Fruit fly (Drosophila melanogaster) whole organism, embryonic: ENCODE measurements around the gene CG10970.

ENCODE experiments used
- Abd-B ChIP-seq: fragments of 200-800 bp; sonication (Bioruptor generic); optimal IDR thresholded peaks from 2 replicates; lab custom pipeline; 2018; ENCODE audit warnings: missing biosample characterization, mild to moderate bottlenecking, missing genetic modification characterization, moderate library complexity
- Ada2b ChIP-seq: fragments of 200-800 bp; sonication (Bioruptor generic); IDR thresholded peaks from 2 replicates; pipeline ENCODE4 v1.3.6; 2022; ENCODE audit warnings: missing biosample characterization, missing genetic modification characterization
- CG11723 ChIP-seq: fragments of 200-800 bp; sonication (Bioruptor generic); optimal IDR thresholded peaks from 2 replicates; lab custom pipeline; 2017; ENCODE audit warnings: missing biosample characterization, mild to moderate bottlenecking, missing genetic modification characterization
- CG13624 ChIP-seq: fragments of 200-800 bp; sonication (Bioruptor generic); optimal IDR thresholded peaks from 2 replicates; lab custom pipeline; 2016; ENCODE audit warnings: missing biosample characterization, missing genetic modification characterization
- CG13775 ChIP-seq: fragments of 200-800 bp; sonication (Bioruptor generic); optimal IDR thresholded peaks from 3 replicates; lab custom pipeline; 2017; ENCODE audit warnings: missing biosample characterization, mild to moderate bottlenecking, missing genetic modification characterization
- CG16779 ChIP-seq: fragments of 200-800 bp; sonication (Bioruptor generic); IDR thresholded peaks from 2 replicates; pipeline ENCODE4 v1.3.6; 2022; ENCODE audit warnings: missing biosample characterization, missing genetic modification characterization
- CG16813 ChIP-seq: fragments of 200-800 bp; sonication (Bioruptor generic); IDR thresholded peaks from 3 replicates; pipeline ENCODE4 v1.3.6; 2022; ENCODE audit warnings: missing biosample characterization, missing genetic modification characterization; ENCODE audit not compliant: partially characterized antibody
- CG18619 ChIP-seq: fragments of 200-800 bp; sonication (Bioruptor generic); optimal IDR thresholded peaks from 3 replicates; lab custom pipeline; 2017; ENCODE audit warnings: missing biosample characterization, mild to moderate bottlenecking, missing genetic modification characterization
- CG31441 ChIP-seq: fragments of 200-800 bp; sonication (Bioruptor generic); IDR thresholded peaks from 2 replicates; pipeline ENCODE4 v1.3.6; 2022; ENCODE audit warnings: missing biosample characterization, missing genetic modification characterization
- CG3995 ChIP-seq: fragments of 200-800 bp; sonication (Bioruptor generic); optimal IDR thresholded peaks from 3 replicates; lab custom pipeline; 2016; ENCODE audit warnings: missing biosample characterization, missing genetic modification characterization
- CG43689 ChIP-seq: fragments of 200-800 bp; sonication (Bioruptor generic); IDR thresholded peaks from 2 replicates; pipeline ENCODE4 v1.3.6; 2022; ENCODE audit warnings: missing biosample characterization, missing genetic modification characterization
- D ChIP-seq, 2 experiments: fragments of 200-800 bp in 1 of 2; fragments of >200 bp in 1 of 2; sonication (Bioruptor generic) in 1 of 2; optimal IDR thresholded peaks; 2 replicates in 1 of 2; 3 replicates in 1 of 2; lab custom pipeline; 2017; ENCODE audit warnings: mild to moderate bottlenecking in 1 of 2, missing biosample characterization in 1 of 2, missing genetic modification characterization in 1 of 2, missing genetic modification reagents in 1 of 2
- Eip74EF ChIP-seq, 2 experiments: fragments of 200-800 bp in 1 of 2; fragments of >200 bp in 1 of 2; sonication (Bioruptor generic) in 1 of 2; optimal IDR thresholded peaks; 2 replicates each; lab custom pipeline; 2017 to 2019; ENCODE audit warnings: missing biosample characterization in 2 of 2, missing genetic modification characterization in 2 of 2, mild to moderate bottlenecking in 1 of 2, moderate library complexity in 1 of 2
- Gug ChIP-seq: fragments of 200-800 bp; sonication (Bioruptor generic); IDR thresholded peaks from 4 replicates; pipeline ENCODE4 v1.3.6; 2022; ENCODE audit warnings: missing biosample characterization, missing genetic modification characterization
- H15 ChIP-seq: fragments of 200-800 bp; sonication (Bioruptor generic); IDR thresholded peaks from 3 replicates; pipeline ENCODE4 v1.3.6; 2022; ENCODE audit warnings: missing biosample characterization, missing genetic modification characterization
- H2.0 ChIP-seq: fragments of 200-800 bp; sonication (Bioruptor generic); IDR thresholded peaks from 2 replicates; pipeline ENCODE4 v1.3.6; 2022; ENCODE audit warnings: missing biosample characterization, missing genetic modification characterization
- HLHmδ ChIP-seq: fragments of 200-800 bp; sonication (Bioruptor generic); optimal IDR thresholded peaks from 2 replicates; lab custom pipeline; 2018; ENCODE audit warnings: missing biosample characterization, mild to moderate bottlenecking, missing genetic modification characterization, moderate library complexity
- HmgD ChIP-seq: fragments of 200-800 bp; sonication (Bioruptor generic); optimal IDR thresholded peaks from 3 replicates; lab custom pipeline; 2016; ENCODE audit warnings: missing biosample characterization, missing genetic modification characterization
- HmgZ ChIP-seq: fragments of 200-800 bp; sonication (Bioruptor generic); optimal IDR thresholded peaks from 2 replicates; lab custom pipeline; 2018; ENCODE audit warnings: missing biosample characterization, mild to moderate bottlenecking, missing genetic modification characterization
- MBD-R2 ChIP-seq: fragments of 200-800 bp; sonication (Bioruptor generic); IDR thresholded peaks from 2 replicates; pipeline ENCODE4 v1.3.6; 2022; ENCODE audit warnings: missing biosample characterization, missing genetic modification characterization
- Meics ChIP-seq: fragments of 200-800 bp; sonication (Bioruptor generic); optimal IDR thresholded peaks from 2 replicates; lab custom pipeline; 2017; ENCODE audit warnings: missing biosample characterization, mild to moderate bottlenecking, missing genetic modification characterization
- PHDP ChIP-seq: fragments of 200-800 bp; sonication (Bioruptor generic); optimal IDR thresholded peaks from 3 replicates; lab custom pipeline; 2018; ENCODE audit warnings: missing biosample characterization, mild to moderate bottlenecking, missing genetic modification characterization, moderate library complexity
- Rfx ChIP-seq: fragments of 200-800 bp; sonication (Bioruptor generic); IDR thresholded peaks from 2 replicates; pipeline ENCODE4 v1.3.6; 2022; ENCODE audit warnings: missing biosample characterization, missing genetic modification characterization
- Sox102F ChIP-seq: fragments of 200-800 bp; sonication (Bioruptor generic); optimal IDR thresholded peaks from 2 replicates; lab custom pipeline; 2018; ENCODE audit warnings: missing biosample characterization, mild to moderate bottlenecking, missing genetic modification characterization, moderate library complexity
- Vsx1 ChIP-seq: fragments of 200-800 bp; sonication (Bioruptor generic); optimal IDR thresholded peaks from 2 replicates; lab custom pipeline; 2017; ENCODE audit warnings: missing biosample characterization, mild to moderate bottlenecking, missing genetic modification characterization, missing genetic modification reagents
- ac ChIP-seq: fragments of 200-800 bp; sonication (Bioruptor generic); optimal IDR thresholded peaks from 3 replicates; lab custom pipeline; 2017; ENCODE audit warnings: missing biosample characterization, mild to moderate bottlenecking, missing genetic modification characterization
- al ChIP-seq: fragments of 200-800 bp; sonication (Bioruptor generic); IDR thresholded peaks from 2 replicates; pipeline ENCODE4 v1.3.6; 2022; ENCODE audit warnings: missing biosample characterization, missing genetic modification characterization
- amos ChIP-seq: fragments of 200-800 bp; sonication (Bioruptor generic); IDR thresholded peaks from 2 replicates; pipeline ENCODE4 v1.3.6; 2022; ENCODE audit warnings: missing biosample characterization, missing genetic modification characterization; ENCODE audit not compliant: partially characterized antibody
- ase ChIP-seq: fragments of 200-800 bp; sonication (Bioruptor generic); IDR thresholded peaks from 3 replicates; pipeline ENCODE4 v1.3.6; 2022; ENCODE audit warnings: missing biosample characterization, missing genetic modification characterization
- bbx ChIP-seq: fragments of 200-800 bp; sonication (Bioruptor generic); IDR thresholded peaks from 2 replicates; pipeline ENCODE4 v1.3.6; 2022; ENCODE audit warnings: missing biosample characterization, missing genetic modification characterization; ENCODE audit not compliant: partially characterized antibody
- btn ChIP-seq: fragments of 200-800 bp; sonication (Bioruptor generic); optimal IDR thresholded peaks from 2 replicates; lab custom pipeline; 2016; ENCODE audit warnings: missing biosample characterization, missing genetic modification characterization
- cas ChIP-seq: fragments of 200-800 bp; sonication (Bioruptor generic); IDR thresholded peaks from 2 replicates; pipeline ENCODE4 v1.3.6; 2022; ENCODE audit warnings: missing biosample characterization, missing genetic modification characterization
- corto ChIP-seq: fragments of 200-800 bp; sonication (Bioruptor generic); optimal IDR thresholded peaks from 2 replicates; lab custom pipeline; 2016; ENCODE audit warnings: missing biosample characterization, mild to moderate bottlenecking, missing genetic modification characterization, moderate library complexity
- dimm ChIP-seq: fragments of 200-800 bp; sonication (Bioruptor generic); IDR thresholded peaks from 2 replicates; pipeline ENCODE4 v1.3.6; 2022; ENCODE audit warnings: missing biosample characterization, missing genetic modification characterization
- dm ChIP-seq: fragments of 200-800 bp; sonication (Bioruptor generic); optimal IDR thresholded peaks from 3 replicates; lab custom pipeline; 2016; ENCODE audit warnings: missing biosample characterization, missing genetic modification characterization
- gsb-n ChIP-seq: fragments of 200-800 bp; sonication (Bioruptor generic); optimal IDR thresholded peaks from 3 replicates; lab custom pipeline; 2018; ENCODE audit warnings: missing biosample characterization, mild to moderate bottlenecking, missing genetic modification characterization
- h ChIP-seq: fragments of >200 bp; optimal IDR thresholded peaks from 2 replicates; lab custom pipeline; 2017
- her ChIP-seq: fragments of 200-800 bp; sonication (Bioruptor generic); optimal IDR thresholded peaks from 2 replicates; lab custom pipeline; 2016; ENCODE audit warnings: missing biosample characterization, missing genetic modification characterization
- insv ChIP-seq, 2 experiments: fragments of 200-800 bp; sonication (Bioruptor generic); optimal IDR thresholded peaks; 3 replicates each; lab custom pipeline; 2016 to 2018; ENCODE audit warnings: missing biosample characterization in 2 of 2, missing genetic modification characterization in 2 of 2
- jing ChIP-seq: fragments of 200-800 bp; sonication (Bioruptor generic); optimal IDR thresholded peaks from 2 replicates; lab custom pipeline; 2018; ENCODE audit warnings: missing biosample characterization, mild to moderate bottlenecking, missing genetic modification characterization
- kay ChIP-seq: fragments of 200-800 bp; sonication (Bioruptor generic); optimal IDR thresholded peaks from 2 replicates; lab custom pipeline; 2016; ENCODE audit warnings: missing biosample characterization, missing genetic modification characterization
- lilli ChIP-seq: fragments of 200-800 bp; sonication (Bioruptor generic); optimal IDR thresholded peaks from 3 replicates; lab custom pipeline; 2016; ENCODE audit warnings: missing biosample characterization, missing genetic modification characterization
- lola ChIP-seq, 3 experiments: fragments of >200 bp in 2 of 3; fragments of 200-800 bp in 1 of 3; sonication (Bioruptor generic) in 1 of 3; optimal IDR thresholded peaks; 2 replicates each; lab custom pipeline; 2017 to 2019; ENCODE audit warnings: missing biosample characterization in 3 of 3, missing genetic modification characterization in 3 of 3, mild to moderate bottlenecking in 1 of 3, moderate library complexity in 1 of 3
- peb ChIP-seq: fragments of 200-800 bp; sonication (Bioruptor generic); IDR thresholded peaks from 2 replicates; pipeline ENCODE4 v1.3.6; 2022; ENCODE audit warnings: missing biosample characterization, missing genetic modification characterization
- sens ChIP-seq: fragments of 200-800 bp; sonication (Bioruptor generic); peaks from one replicate; lab custom pipeline; 2016; ENCODE audit warnings: missing biosample characterization, missing genetic modification characterization
- trh ChIP-seq: fragments of 200-800 bp; sonication (Bioruptor generic); optimal IDR thresholded peaks from 2 replicates; lab custom pipeline; 2016; ENCODE audit warnings: missing biosample characterization, missing genetic modification characterization
- tup ChIP-seq: fragments of 200-800 bp; sonication (Bioruptor generic); optimal IDR thresholded peaks from 2 replicates; lab custom pipeline; 2016; ENCODE audit warnings: missing biosample characterization, mild to moderate bottlenecking, missing genetic modification characterization, moderate library complexity
- twi ChIP-seq: fragments of 200-800 bp; optimal IDR thresholded peaks from 2 replicates; lab custom pipeline; 2019; ENCODE audit warnings: missing biosample characterization, mild to moderate bottlenecking, missing genetic modification characterization, moderate library complexity
- wdn ChIP-seq: fragments of 200-800 bp; sonication (Bioruptor generic); IDR thresholded peaks from 2 replicates; pipeline ENCODE4 v1.3.6; 2022; ENCODE audit warnings: missing biosample characterization, missing genetic modification characterization
- yki ChIP-seq: fragments of >200 bp; optimal IDR thresholded peaks from 3 replicates; lab custom pipeline; 2018
- zen ChIP-seq: fragments of 200-800 bp; sonication (Bioruptor generic); optimal IDR thresholded peaks from 3 replicates; lab custom pipeline; 2018; ENCODE audit warnings: missing biosample characterization, mild to moderate bottlenecking, missing genetic modification characterization, moderate library complexity
- zfh2 ChIP-seq: fragments of 200-800 bp; sonication (Bioruptor generic); optimal IDR thresholded peaks from 2 replicates; lab custom pipeline; 2016; ENCODE audit warnings: missing biosample characterization, missing genetic modification characterization

The CG10970 gene

dm6 chrX:9062665-9063064 lies 8.5 kb downstream of the CG10970 start (continued):
- no peak for TF ChIP-seq jing (GFP tag; lab: Kevin White, UChicago)
- TF ChIP-seq CG16779 (GFP tag; lab: Robert Waterston, UW), result no peak
- TF ChIP-seq insv (GFP tag; optimal IDR thresholded peaks at IDR 0.05; lab: Kevin White, UChicago), result no peak
- no peak for TF ChIP-seq Abd-B (GFP tag; lab: Kevin White, UChicago)
- no peak for TF ChIP-seq CG16813 (GFP tag; lab: Robert Waterston, UW)
- TF ChIP-seq sens, result no peak
- TF ChIP-seq peb (GFP tag; lab: Robert Waterston, UW), result no peak
- TF ChIP-seq bbx, result no peak
- 0 out of 2 replicates have a peak, but pooled peaks have one; percentile 12 for TF ChIP-seq Ada2b
- no peak for TF ChIP-seq wdn
- TF ChIP-seq cas, result no peak
- TF ChIP-seq dimm (GFP tag; lab: Robert Waterston, UW), result no peak
- TF ChIP-seq yki (lab: Kevin White, UChicago), result no peak
- no peak for TF ChIP-seq Meics
- TF ChIP-seq Gug (GFP tag; lab: Robert Waterston, UW), result no peak
- TF ChIP-seq HLHmδ (GFP tag; lab: Kevin White, UChicago), result no peak
- no peak for TF ChIP-seq her
- no peak for TF ChIP-seq gsb-n (tag; lab: Kevin White, UChicago)
- TF ChIP-seq D (optimal IDR thresholded peaks at IDR 0.05; lab: Kevin White, UChicago), result no peak
- no peak for TF ChIP-seq D (GFP tag; optimal IDR thresholded peaks at IDR 0.05; lab: Kevin White, UChicago)
- TF ChIP-seq lola (GFP tag; optimal IDR thresholded peaks at IDR 0.05; lab: Kevin White, UChicago), result no peak
- TF ChIP-seq lilli (GFP tag; lab: Kevin White, UChicago), result no peak
- TF ChIP-seq CG3995 (GFP tag; lab: Kevin White, UChicago), result no peak
- TF ChIP-seq zen (tag; lab: Kevin White, UChicago), result no peak
- no peak for TF ChIP-seq twi (tag; lab: Kevin White, UChicago)
- TF ChIP-seq HmgD (GFP tag; lab: Kevin White, UChicago), result no peak
- no peak for TF ChIP-seq amos
- no peak for TF ChIP-seq Vsx1
- TF ChIP-seq dm, result no peak
- peak; percentile 52 for TF ChIP-seq Sox102F (GFP tag; lab: Kevin White, UChicago)
- peak; percentile 21 for TF ChIP-seq CG18619 (GFP tag; lab: Kevin White, UChicago)
- no peak for TF ChIP-seq CG11723 (GFP tag; lab: Kevin White, UChicago)
- TF ChIP-seq trh (GFP tag; lab: Kevin White, UChicago), result no peak
- peak; percentile 45; the same call in 1 of the 2 replicates for TF ChIP-seq al (GFP tag; lab: Robert Waterston, UW)
- no peak for TF ChIP-seq ase (GFP tag; lab: Robert Waterston, UW)
- TF ChIP-seq CG43689 (GFP tag; lab: Robert Waterston, UW), result no peak
- no peak for TF ChIP-seq ac
- TF ChIP-seq tup, result no peak
- no peak for TF ChIP-seq CG13775
- TF ChIP-seq CG13624 (GFP tag; lab: Kevin White, UChicago), result no peak
- TF ChIP-seq corto, result peak; percentile 26
- no peak for TF ChIP-seq H15 (GFP tag; lab: Robert Waterston, UW)
- TF ChIP-seq zfh2 (GFP tag; lab: Kevin White, UChicago), result no peak
- TF ChIP-seq H2.0 (GFP tag; lab: Robert Waterston, UW), result no peak
- TF ChIP-seq btn (GFP tag; lab: Kevin White, UChicago), result no peak
- no peak for TF ChIP-seq HmgZ (tag; lab: Kevin White, UChicago)
- peak; percentile 63 for TF ChIP-seq Rfx (GFP tag; lab: Robert Waterston, UW)
- 0 out of 2 replicates have a peak, but pooled peaks have one; percentile 27 for TF ChIP-seq CG31441 (GFP tag; lab: Robert Waterston, UW)
- no peak for TF ChIP-seq Eip74EF (GFP tag; optimal IDR thresholded peaks at IDR 0.05; lab: Kevin White, UChicago)
- no peak for TF ChIP-seq h (lab: Kevin White, UChicago)
- no peak for TF ChIP-seq MBD-R2 (GFP tag; lab: Robert Waterston, UW)
- no peak for TF ChIP-seq PHDP (tag; lab: Kevin White, UChicago)
- no peak for TF ChIP-seq kay (GFP tag; lab: Kevin White, UChicago)
